Fruit fly (Drosophila melanogaster) whole organism: ENCODE results near the gene Jon99Fi.

Experiments used
- CG8478 ChIP-seq: fragments of >200 bp; optimal IDR thresholded peaks from 2 replicates; lab custom pipeline; 2018; ENCODE audit warnings: inconsistent platforms
- Dll ChIP-seq: fragments of >200 bp; optimal IDR thresholded peaks from 2 replicates; lab custom pipeline; 2017
- pan ChIP-seq: fragments of >200 bp; optimal IDR thresholded peaks from 2 replicates; lab custom pipeline; 2017
- psq ChIP-seq: fragments of >200 bp; optimal IDR thresholded peaks from 2 replicates; lab custom pipeline; 2017
- usp ChIP-seq: fragments of >200 bp; optimal IDR thresholded peaks from 2 replicates; lab custom pipeline; 2017; ENCODE audit warnings: missing biosample characterization, missing genetic modification characterization, mixed read lengths

DNA sequence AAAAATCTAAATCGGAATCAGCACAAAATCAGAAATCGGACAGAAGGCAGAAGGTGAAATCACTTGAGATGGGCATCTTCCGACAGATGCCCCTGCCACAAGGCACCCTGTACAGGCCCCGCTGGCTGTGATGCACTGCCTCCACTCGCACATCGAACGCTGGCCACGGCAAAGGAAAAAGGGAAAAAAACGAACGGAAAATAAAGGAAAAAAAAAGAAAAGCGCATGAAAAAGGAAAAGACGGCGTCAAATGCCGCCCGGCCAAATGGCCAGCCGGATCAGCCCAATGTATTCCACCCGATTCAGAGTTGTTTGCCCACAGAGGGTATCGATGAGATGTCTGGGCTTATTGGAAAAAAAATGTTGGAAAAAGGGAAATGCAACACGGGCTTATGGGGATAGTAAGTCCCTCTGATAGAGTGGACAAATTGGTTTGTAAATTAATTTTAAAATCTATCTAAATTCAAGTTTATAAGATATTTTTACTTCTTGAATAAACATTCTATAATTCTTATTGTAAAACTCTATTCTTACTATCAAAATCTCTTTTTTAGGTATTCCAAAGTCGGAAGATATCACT lies 42.5 kb downstream of the Jon99Fi start:
- TF ChIP-seq psq (lab: Kevin White, UChicago) = no peak
- TF ChIP-seq pan (lab: Kevin White, UChicago) = no peak
- TF ChIP-seq usp = no peak
- TF ChIP-seq Dll (lab: Kevin White, UChicago) = no peak
- no peak for TF ChIP-seq CG8478
